Worm (Caenorhabditis elegans) whole organism, L4/young adult: ENCODE results near the gene clec-142.

Source experiments
- dao-5 ChIP-seq: sonication (generic microtip); optimal IDR thresholded peaks from 2 replicates; lab custom pipeline; 2016; ENCODE audit warnings: missing genotype, missing genetic modification characterization, moderate library complexity, missing compliant biosample characterization
- him-1 ChIP-seq: sonication (generic microtip); optimal IDR thresholded peaks from 2 replicates; lab custom pipeline; 2016; ENCODE audit warnings: missing genotype, missing genetic modification reagents, missing genetic modification characterization, missing compliant biosample characterization

ce11 chrII:8314768-8315167, 36.3 kb downstream of the clec-142 start:
- TF ChIP-seq him-1: no peak
- no peak for TF ChIP-seq dao-5 (tag; lab: Kevin White, UChicago)
